Worm (Caenorhabditis elegans) whole organism, L3 larva: ENCODE data around the gene slc-25A26.

Source experiments
- ZK546.5 ChIP-seq: sonication (generic microtip); optimal IDR thresholded peaks from 2 replicates; lab custom pipeline; 2017; ENCODE audit warnings: missing biosample characterization, missing genetic modification characterization
- aly-2 ChIP-seq: fragments of 150-350 bp; optimal IDR thresholded peaks from 2 replicates; lab custom pipeline; 2014; ENCODE audit warnings: missing biosample characterization, missing genetic modification characterization
- ama-1 ChIP-seq: fragments of 150-350 bp; optimal IDR thresholded peaks from 2 replicates; lab custom pipeline; 2018
- ceh-16 ChIP-seq: sonication (generic microtip); optimal IDR thresholded peaks from 2 replicates; lab custom pipeline; 2017; ENCODE audit warnings: missing biosample characterization, missing genetic modification characterization
- egl-27 ChIP-seq: sonication (generic microtip); optimal IDR thresholded peaks from 4 replicates; lab custom pipeline; 2017; ENCODE audit warnings: missing biosample characterization, missing genetic modification reagents, missing genetic modification characterization
- egl-5 ChIP-seq: fragments of 150-350 bp; optimal IDR thresholded peaks from 2 replicates; lab custom pipeline; 2017; ENCODE audit warnings: missing biosample characterization, missing genetic modification reagents, missing genetic modification characterization, inconsistent platforms
- elt-1 ChIP-seq: fragments of 150-350 bp; optimal IDR thresholded peaks from 2 replicates; lab custom pipeline; 2014; ENCODE audit warnings: missing biosample characterization, missing genetic modification characterization
- elt-2 ChIP-seq: sonication (generic microtip); optimal IDR thresholded peaks from 2 replicates; lab custom pipeline; 2016; ENCODE audit warnings: missing genetic modification reagents, mild to moderate bottlenecking, missing genetic modification characterization, missing compliant biosample characterization
- elt-3 ChIP-seq, 3 experiments: fragments of 150-350 bp in 1 of 3; sonication (generic microtip) in 2 of 3; optimal IDR thresholded peaks; 2 replicates in 2 of 3; 4 replicates in 1 of 3; lab custom pipeline; 2014 to 2017; ENCODE audit warnings: missing biosample characterization in 3 of 3, missing genetic modification characterization in 3 of 3
- eor-1 ChIP-seq, 2 experiments: fragments of 150-350 bp; optimal IDR thresholded peaks; 2 replicates each; lab custom pipeline; 2014 to 2018; ENCODE audit warnings: missing biosample characterization in 2 of 2, missing genetic modification characterization in 2 of 2
- fkh-10 ChIP-seq: sonication (generic microtip); optimal IDR thresholded peaks from 2 replicates; lab custom pipeline; 2017; ENCODE audit warnings: missing biosample characterization, missing genetic modification reagents, missing genetic modification characterization
- fkh-2 ChIP-seq: fragments of 150-350 bp; optimal IDR thresholded peaks from 2 replicates; lab custom pipeline; 2014; ENCODE audit warnings: missing biosample characterization, missing genetic modification reagents, missing genetic modification characterization
- hmg-11 ChIP-seq: sonication (generic microtip); optimal IDR thresholded peaks from 2 replicates; lab custom pipeline; 2016; ENCODE audit warnings: missing genetic modification characterization, missing compliant biosample characterization
- jun-1 ChIP-seq: fragments of 150-350 bp; optimal IDR thresholded peaks from 2 replicates; lab custom pipeline; 2014; ENCODE audit warnings: missing biosample characterization, missing genetic modification reagents, missing genetic modification characterization
- lin-39 ChIP-seq: fragments of 150-350 bp; optimal IDR thresholded peaks from 2 replicates; lab custom pipeline; 2018; ENCODE audit warnings: missing biosample characterization, missing genetic modification reagents, missing genetic modification characterization
- lsy-12 ChIP-seq: sonication (generic microtip); optimal IDR thresholded peaks from 2 replicates; lab custom pipeline; 2016; ENCODE audit warnings: mild to moderate bottlenecking, missing genetic modification characterization, missing compliant biosample characterization
- mdl-1 ChIP-seq: fragments of 150-350 bp; optimal IDR thresholded peaks from 2 replicates; lab custom pipeline; 2014; ENCODE audit warnings: missing biosample characterization, missing genetic modification characterization
- mml-1 ChIP-seq: fragments of 150-350 bp; sonication (generic microtip); optimal IDR thresholded peaks from 3 replicates; lab custom pipeline; 2014; ENCODE audit warnings: missing biosample characterization, missing genetic modification characterization
- nfya-1 ChIP-seq: sonication (generic microtip); optimal IDR thresholded peaks from 2 replicates; lab custom pipeline; 2017; ENCODE audit warnings: missing genetic modification characterization, mild to moderate bottlenecking, missing compliant biosample characterization, antibody characterized with exemption, moderate library complexity; ENCODE audit not compliant: insufficient read depth
- nhr-11 ChIP-seq: fragments of 150-350 bp; optimal IDR thresholded peaks from 2 replicates; lab custom pipeline; 2014; ENCODE audit warnings: missing biosample characterization, missing genetic modification characterization
- nhr-12 ChIP-seq: fragments of 150-350 bp; optimal IDR thresholded peaks from 2 replicates; lab custom pipeline; 2014; ENCODE audit warnings: missing biosample characterization, missing genetic modification characterization
- nhr-23 ChIP-seq: fragments of 150-350 bp; optimal IDR thresholded peaks from 2 replicates; lab custom pipeline; 2014; ENCODE audit warnings: missing biosample characterization, missing genetic modification reagents, missing genetic modification characterization
- nhr-237 ChIP-seq: fragments of 150-350 bp; optimal IDR thresholded peaks from 2 replicates; lab custom pipeline; 2014; ENCODE audit warnings: missing biosample characterization, missing genetic modification characterization
- nhr-25 ChIP-seq: sonication (generic microtip); optimal IDR thresholded peaks from 2 replicates; lab custom pipeline; 2017; ENCODE audit warnings: missing biosample characterization, missing genetic modification characterization
- nhr-28 ChIP-seq: fragments of 150-350 bp; optimal IDR thresholded peaks from 2 replicates; lab custom pipeline; 2014; ENCODE audit warnings: missing biosample characterization, missing genetic modification characterization
- nhr-43 ChIP-seq: sonication (generic microtip); optimal IDR thresholded peaks from 2 replicates; lab custom pipeline; 2016; ENCODE audit warnings: mild to moderate bottlenecking, missing genetic modification characterization, missing compliant biosample characterization; ENCODE audit not compliant: poor library complexity, severe bottlenecking
- nhr-76 ChIP-seq: fragments of 150-350 bp; sonication (generic microtip); optimal IDR thresholded peaks from 5 replicates; lab custom pipeline; 2014; ENCODE audit warnings: missing biosample characterization, missing genetic modification characterization
- nhr-77 ChIP-seq: fragments of 150-350 bp; optimal IDR thresholded peaks from 2 replicates; lab custom pipeline; 2014; ENCODE audit warnings: missing biosample characterization, missing genetic modification characterization
- pha-4 ChIP-seq: fragments of 150-350 bp; optimal IDR thresholded peaks from 2 replicates; lab custom pipeline; 2014; ENCODE audit warnings: missing biosample characterization, missing genetic modification reagents, missing genetic modification characterization
- pqm-1 ChIP-seq: fragments of 150-350 bp; optimal IDR thresholded peaks from 2 replicates; lab custom pipeline; 2017; ENCODE audit warnings: missing biosample characterization, missing genetic modification characterization, inconsistent platforms
- sea-2 ChIP-seq: fragments of 150-350 bp; sonication (generic microtip); optimal IDR thresholded peaks from 4 replicates; lab custom pipeline; 2014; ENCODE audit warnings: missing biosample characterization, missing genetic modification reagents, missing genetic modification characterization
- tbx-2 ChIP-seq: sonication (generic microtip); optimal IDR thresholded peaks from 2 replicates; lab custom pipeline; 2016; ENCODE audit warnings: mild to moderate bottlenecking, missing genetic modification characterization, missing compliant biosample characterization
- unc-62 ChIP-seq: fragments of 150-350 bp; sonication (generic microtip); optimal IDR thresholded peaks from 4 replicates; lab custom pipeline; 2014; ENCODE audit warnings: missing biosample characterization, missing genetic modification reagents, missing genetic modification characterization
- ztf-11 ChIP-seq: fragments of 150-350 bp; optimal IDR thresholded peaks from 2 replicates; lab custom pipeline; 2014; ENCODE audit warnings: missing biosample characterization, missing genetic modification characterization
- ztf-4 ChIP-seq: fragments of 150-350 bp; optimal IDR thresholded peaks from 2 replicates; lab custom pipeline; 2014; ENCODE audit warnings: missing biosample characterization, missing genetic modification characterization

slc-25A26 gene

DNA sequence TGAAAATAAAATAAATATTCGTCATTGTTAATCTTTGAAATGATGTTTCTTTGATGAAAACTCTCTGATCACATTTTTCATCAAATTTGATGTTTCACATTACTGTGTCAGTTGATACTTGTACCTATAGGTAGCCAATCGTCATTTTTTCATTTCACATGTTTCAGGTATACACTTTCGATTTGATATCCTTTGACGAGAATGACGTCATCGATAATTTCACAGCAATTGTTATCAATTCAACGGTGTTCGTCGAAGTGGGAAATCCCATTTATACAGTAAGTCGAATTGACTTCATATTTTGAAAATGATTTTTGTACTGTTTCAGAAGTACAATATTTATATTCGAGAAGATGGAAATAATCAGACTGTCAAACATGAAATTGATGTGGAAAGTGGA lies 16.1 kb upstream of the slc-25A26 start:
- no peak for TF ChIP-seq elt-1
- TF ChIP-seq lin-39 (tag; lab: Kevin White, UChicago): no peak
- no peak for TF ChIP-seq nhr-237 (tag; lab: Kevin White, UChicago)
- no peak for TF ChIP-seq unc-62 (GFP tag; lab: Kevin White, UChicago)
- no peak for TF ChIP-seq tbx-2 (tag; lab: Kevin White, UChicago)
- TF ChIP-seq eor-1 (tag; optimal IDR thresholded peaks at IDR 0.05; lab: Kevin White, UChicago): no peak
- TF ChIP-seq ama-1 (lab: Kevin White, UChicago): no peak
- TF ChIP-seq nhr-28 (tag; lab: Kevin White, UChicago): no peak
- TF ChIP-seq nhr-25 (tag; lab: Kevin White, UChicago): no peak
- no peak for TF ChIP-seq nfya-1 (tag; lab: Kevin White, UChicago)
- no peak for TF ChIP-seq hmg-11 (tag; lab: Kevin White, UChicago)

DNA sequence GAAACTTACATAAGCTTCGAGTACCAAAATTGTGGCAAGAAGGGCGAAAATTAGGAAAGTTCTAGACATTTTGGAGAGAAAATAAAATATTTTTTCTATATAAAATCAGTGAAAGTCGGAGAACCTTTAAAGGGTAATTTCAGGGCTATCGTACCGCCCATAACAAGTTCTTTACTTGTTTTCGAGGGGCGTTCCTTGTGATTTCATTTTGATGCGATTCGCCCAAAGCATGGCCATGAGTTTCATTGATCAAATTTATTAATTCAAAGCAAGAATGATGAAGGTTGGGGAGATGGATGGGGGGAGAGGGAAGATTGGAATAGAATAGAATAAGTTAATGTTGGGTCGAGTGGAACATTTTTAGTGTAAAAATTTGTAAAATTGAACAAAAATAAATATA lies 14.2 kb upstream of the slc-25A26 start, which contains the start of gene C27B7.9:
Gene C27B7.9, minus strand, starts transcription at position 101 of the 400 bp plus-strand sequence.
- TF ChIP-seq fkh-10 (GFP tag; lab: Kevin White, UChicago) (no peak), egl-5 (tag; lab: Kevin White, UChicago) (no peak), sea-2 (no peak)
- TF ChIP-seq, all 47 proteins: peak for 0

ce11 chrIV:8918790-8919189 lies 11.5 kb upstream of the slc-25A26 start, which contains the start of gene rap-1:
Gene rap-1, minus strand, starts transcription at chrIV:8918890.
- TF ChIP-seq ZK546.5 (tag; lab: Kevin White, UChicago): no peak
- no peak for TF ChIP-seq ztf-4 (tag; lab: Kevin White, UChicago)
- TF ChIP-seq egl-5 (tag; lab: Kevin White, UChicago): no peak

ce11 chrIV:8920284-8920806 lies 9.9 kb upstream of the slc-25A26 start:
- TF ChIP-seq mdl-1 (tag; lab: Kevin White, UChicago) (no peak), nhr-23 (peak; percentile 40), aly-2 (tag; lab: Kevin White, UChicago) (no peak), pqm-1 (no peak), nhr-12 (tag; lab: Kevin White, UChicago) (no peak), lin-39 (tag; lab: Kevin White, UChicago) (peak; percentile 6), fkh-2 (tag; lab: Kevin White, UChicago) (no peak), egl-27 (no peak), ceh-16 (no peak), jun-1 (tag; lab: Kevin White, UChicago) (no peak), ztf-4 (tag; lab: Kevin White, UChicago) (no peak), ztf-11 (tag; lab: Kevin White, UChicago) (no peak), elt-1 (no peak), sea-2 (no peak), mml-1 (tag; lab: Kevin White, UChicago) (no peak), elt-3 (tag; optimal IDR thresholded peaks at IDR 0.05; lab: Kevin White, UChicago) (peak in 1 of 3 experiments; percentile 56), pha-4 (tag; lab: Kevin White, UChicago) (no peak), nhr-11 (tag; lab: Kevin White, UChicago) (no peak), nhr-76 (tag; lab: Kevin White, UChicago) (no peak), nhr-43 (tag; lab: Kevin White, UChicago) (peak; percentile 1), hmg-11 (tag; lab: Kevin White, UChicago) (peak; percentile 41), lsy-12 (no peak), nhr-77 (no peak), nfya-1 (tag; lab: Kevin White, UChicago) (peak; percentile 23), ZK546.5 (tag; lab: Kevin White, UChicago) (no peak), elt-2 (no peak)

DNA sequence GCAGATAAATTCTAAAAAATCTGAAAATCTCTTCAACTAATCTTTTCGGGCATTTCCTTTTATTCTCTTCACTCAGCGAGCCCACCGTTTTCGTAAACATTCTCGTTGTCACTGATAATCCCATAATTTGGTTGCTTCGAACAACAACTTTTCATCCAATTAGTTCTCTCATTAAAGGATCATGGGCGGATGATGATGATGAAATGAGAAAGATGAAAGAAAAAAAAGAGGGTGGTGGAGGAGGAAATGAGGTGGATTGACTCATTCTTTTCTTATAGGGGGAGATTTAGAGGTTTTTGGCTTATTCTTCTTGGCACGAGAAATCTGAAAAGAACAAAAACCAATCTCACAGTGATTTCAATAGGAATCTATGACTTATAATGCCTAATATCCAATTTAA lies 9.1 kb upstream of the slc-25A26 start:
- peak; percentile 72 for TF ChIP-seq egl-5 (tag; lab: Kevin White, UChicago)
- TF ChIP-seq ama-1 (lab: Kevin White, UChicago): no peak
- TF ChIP-seq ceh-16: no peak
